Worm (Caenorhabditis elegans) whole organism, L4 larva: ENCODE data around the gene F21C10.7.

Source experiments
- D1046.2 ChIP-seq: fragments of 200-800 bp; sonication (Bioruptor generic); IDR thresholded peaks from 2 replicates; pipeline ENCODE4 v1.3.6; 2022; ENCODE audit warnings: missing genetic modification characterization, missing compliant biosample characterization
- T20F7.1 ChIP-seq: fragments of 200-800 bp; sonication (Bioruptor generic); optimal IDR thresholded peaks from 2 replicates; lab custom pipeline; 2018; ENCODE audit warnings: mild to moderate bottlenecking, missing genetic modification characterization, missing compliant biosample characterization
- T26A8.4 ChIP-seq: fragments of 200-800 bp; sonication (Bioruptor generic); IDR thresholded peaks from 2 replicates; pipeline ENCODE4 v1.3.6; 2022; ENCODE audit warnings: missing genetic modification characterization, missing compliant biosample characterization
- Y48G9A.11 ChIP-seq: fragments of 200-800 bp; sonication (Bioruptor generic); IDR thresholded peaks from 2 replicates; pipeline ENCODE4 v1.3.6; 2022; ENCODE audit warnings: missing genetic modification reagents, missing genetic modification characterization, missing compliant biosample characterization
- Y5F2A.4 ChIP-seq: fragments of 200-800 bp; sonication (Bioruptor generic); optimal IDR thresholded peaks from 2 replicates; lab custom pipeline; 2018; ENCODE audit warnings: mild to moderate bottlenecking, missing genetic modification characterization, missing compliant biosample characterization
- Y75B8A.6 ChIP-seq: fragments of 200-800 bp; sonication (Bioruptor generic); IDR thresholded peaks from 2 replicates; pipeline ENCODE4 v1.3.6; 2022; ENCODE audit warnings: missing genetic modification reagents, missing genetic modification characterization, missing compliant biosample characterization
- ZK337.2 ChIP-seq: fragments of 200-800 bp; sonication (Bioruptor generic); IDR thresholded peaks from 2 replicates; pipeline ENCODE4 v1.3.6; 2022; ENCODE audit warnings: missing genetic modification reagents, missing genetic modification characterization, missing compliant biosample characterization
- aha-1 ChIP-seq: fragments of 150-350 bp; peaks from one replicate; lab custom pipeline; 2014; ENCODE audit warnings: missing biosample characterization, missing genetic modification characterization
- attf-4 ChIP-seq: sonication (generic microtip); optimal IDR thresholded peaks from 3 replicates; lab custom pipeline; 2017; ENCODE audit warnings: missing biosample characterization, missing genetic modification characterization
- ceh-20 ChIP-seq: fragments of 200-800 bp; sonication (Bioruptor generic); IDR thresholded peaks from 2 replicates; pipeline ENCODE4 v1.3.6; 2022; ENCODE audit warnings: missing genetic modification reagents, missing genetic modification characterization, missing compliant biosample characterization
- ceh-62 ChIP-seq: sonication (generic microtip); optimal IDR thresholded peaks from 2 replicates; lab custom pipeline; 2017; ENCODE audit warnings: missing biosample characterization, missing genetic modification characterization
- ceh-82 ChIP-seq: sonication (generic microtip); optimal IDR thresholded peaks from 2 replicates; lab custom pipeline; 2017; ENCODE audit warnings: missing biosample characterization, missing genetic modification characterization
- cey-2 ChIP-seq: sonication (generic microtip); optimal IDR thresholded peaks from 3 replicates; lab custom pipeline; 2017; ENCODE audit warnings: missing genetic modification characterization, mild to moderate bottlenecking, missing compliant biosample characterization, antibody characterized with exemption, borderline replicate concordance; ENCODE audit not compliant: insufficient read depth
- daf-16 ChIP-seq, 3 experiments: sonication (generic microtip); optimal IDR thresholded peaks; 2 replicates each; lab custom pipeline; 2016 to 2017; ENCODE audit warnings: missing genetic modification characterization in 3 of 3, missing genetic modification reagents in 3 of 3, mild to moderate bottlenecking in 2 of 3, missing compliant biosample characterization in 2 of 3, missing biosample characterization in 1 of 3, moderate library complexity in 1 of 3
- daf-19 ChIP-seq: fragments of 200-800 bp; sonication (Bioruptor generic); conservative IDR thresholded peaks from 2 replicates; pipeline ENCODE4 v1.3.6; 2022; ENCODE audit warnings: missing genetic modification characterization, missing compliant biosample characterization
- daf-8 ChIP-seq: fragments of 200-800 bp; sonication (Bioruptor generic); IDR thresholded peaks from 2 replicates; pipeline ENCODE4 v1.3.6; 2022; ENCODE audit warnings: missing genetic modification characterization, missing compliant biosample characterization
- dmd-8 ChIP-seq: fragments of 200-800 bp; sonication (Bioruptor generic); IDR thresholded peaks from 2 replicates; pipeline ENCODE4 v1.3.6; 2022; ENCODE audit warnings: missing genetic modification characterization, missing compliant biosample characterization
- dmd-9 ChIP-seq: fragments of 200-800 bp; sonication (Bioruptor generic); IDR thresholded peaks from 2 replicates; pipeline ENCODE4 v1.3.6; 2022; ENCODE audit warnings: missing genetic modification reagents, missing genetic modification characterization, missing compliant biosample characterization
- duxl-1 ChIP-seq: sonication (generic microtip); optimal IDR thresholded peaks from 2 replicates; lab custom pipeline; 2016; ENCODE audit warnings: mild to moderate bottlenecking, missing genetic modification characterization, moderate library complexity, missing compliant biosample characterization; ENCODE audit not compliant: poor library complexity
- dve-1 ChIP-seq: sonication (generic microtip); optimal IDR thresholded peaks from 2 replicates; lab custom pipeline; 2017; ENCODE audit warnings: antibody characterized with exemption, mild to moderate bottlenecking, missing genetic modification characterization, missing compliant biosample characterization; ENCODE audit not compliant: insufficient read depth
- egl-43 ChIP-seq: fragments of 200-800 bp; sonication (Bioruptor generic); IDR thresholded peaks from 2 replicates; pipeline ENCODE4 v1.3.6; 2022; ENCODE audit warnings: missing genetic modification reagents, missing genetic modification characterization, missing compliant biosample characterization
- gei-8 ChIP-seq: fragments of 200-800 bp; sonication (Bioruptor generic); optimal IDR thresholded peaks from 2 replicates; lab custom pipeline; 2018; ENCODE audit warnings: mild to moderate bottlenecking, missing genetic modification characterization, missing compliant biosample characterization
- hlh-30 ChIP-seq: sonication (generic microtip); optimal IDR thresholded peaks from 2 replicates; lab custom pipeline; 2017; ENCODE audit warnings: antibody characterized with exemption, mild to moderate bottlenecking, missing genetic modification characterization, missing compliant biosample characterization; ENCODE audit not compliant: insufficient read depth
- lim-7 ChIP-seq: fragments of 200-800 bp; sonication (Bioruptor generic); IDR thresholded peaks from 2 replicates; pipeline ENCODE4 v1.3.6; 2022; ENCODE audit warnings: missing genetic modification characterization, missing compliant biosample characterization
- lin-15B ChIP-seq: fragments of 150-350 bp; sonication (generic microtip); optimal IDR thresholded peaks from 3 replicates; lab custom pipeline; 2014; ENCODE audit warnings: missing biosample characterization, missing genetic modification characterization
- lsy-2 ChIP-seq, 2 experiments: fragments of 150-350 bp in 1 of 2; sonication (generic microtip) in 1 of 2; optimal IDR thresholded peaks; 2 replicates each; lab custom pipeline; 2014 to 2017; ENCODE audit warnings: missing biosample characterization in 2 of 2, missing genetic modification characterization in 2 of 2
- madf-9 ChIP-seq: fragments of 200-800 bp; sonication (Bioruptor generic); conservative IDR thresholded peaks from 2 replicates; pipeline ENCODE4 v1.3.6; 2022; ENCODE audit warnings: missing genetic modification reagents, missing genetic modification characterization, missing compliant biosample characterization
- nhr-25 ChIP-seq: sonication (generic microtip); optimal IDR thresholded peaks from 2 replicates; lab custom pipeline; 2017; ENCODE audit warnings: missing genetic modification characterization, mild to moderate bottlenecking, missing compliant biosample characterization, antibody characterized with exemption, moderate library complexity, borderline replicate concordance; ENCODE audit not compliant: insufficient read depth
- nhr-28 ChIP-seq: fragments of 150-350 bp; optimal IDR thresholded peaks from 2 replicates; lab custom pipeline; 2014; ENCODE audit warnings: missing biosample characterization, missing genetic modification characterization
- pha-4 ChIP-seq, 2 experiments: fragments of 150-350 bp in 1 of 2; fragments of 200-800 bp in 1 of 2; sonication (Bioruptor generic) in 1 of 2; IDR thresholded peaks in 1 of 2; optimal IDR thresholded peaks in 1 of 2; 2 replicates each; pipeline versions ENCODE4 v1.3.6 to Lab custom; 2014 to 2022; ENCODE audit warnings: missing genetic modification characterization in 2 of 2, missing genetic modification reagents in 2 of 2, missing biosample characterization in 1 of 2, missing compliant biosample characterization in 1 of 2
- rbr-2 ChIP-seq: sonication (generic microtip); optimal IDR thresholded peaks from 2 replicates; lab custom pipeline; 2016; ENCODE audit warnings: missing genotype, missing genetic modification characterization, missing compliant biosample characterization
- set-16 ChIP-seq: fragments of 200-800 bp; sonication (Bioruptor generic); IDR thresholded peaks from 2 replicates; pipeline ENCODE4 v1.3.6; 2022; ENCODE audit warnings: missing genetic modification reagents, missing genetic modification characterization, missing compliant biosample characterization
- skn-1 ChIP-seq: fragments of 150-350 bp; optimal IDR thresholded peaks from 2 replicates; lab custom pipeline; 2014; ENCODE audit warnings: missing biosample characterization, missing genetic modification characterization
- snpc-1.2 ChIP-seq: fragments of 200-800 bp; sonication (Bioruptor generic); IDR thresholded peaks from 2 replicates; pipeline ENCODE4 v1.3.6; 2022; ENCODE audit warnings: missing genetic modification reagents, missing genetic modification characterization, missing compliant biosample characterization
- spr-3 ChIP-seq: fragments of 200-800 bp; sonication (Bioruptor generic); optimal IDR thresholded peaks from 2 replicates; lab custom pipeline; 2018; ENCODE audit warnings: mild to moderate bottlenecking, missing genetic modification characterization, missing compliant biosample characterization
- tag-97 ChIP-seq: fragments of 200-800 bp; sonication (Bioruptor generic); IDR thresholded peaks from 2 replicates; pipeline ENCODE4 v1.3.6; 2022; ENCODE audit warnings: missing genetic modification characterization, missing compliant biosample characterization
- tra-1 ChIP-seq: fragments of 200-800 bp; sonication (Bioruptor generic); IDR thresholded peaks from 2 replicates; pipeline ENCODE4 v1.3.6; 2022; ENCODE audit warnings: missing genetic modification reagents, missing genetic modification characterization, missing compliant biosample characterization
- unc-62 ChIP-seq, 3 experiments: fragments of 150-350 bp in 1 of 3; sonication (generic microtip); optimal IDR thresholded peaks in 2 of 3; peaks in 1 of 3; 1 replicate in 1 of 3; 2 replicates in 2 of 3; lab custom pipeline; 2014 to 2017; ENCODE audit warnings: missing biosample characterization in 3 of 3, missing genetic modification characterization in 3 of 3, missing genetic modification reagents in 3 of 3, missing genotype in 1 of 3
- vab-7 ChIP-seq: fragments of 200-800 bp; sonication (Bioruptor generic); IDR thresholded peaks from 2 replicates; pipeline ENCODE4 v1.3.6; 2022; ENCODE audit warnings: missing genetic modification reagents, missing genetic modification characterization, missing compliant biosample characterization
- ztf-7 ChIP-seq: fragments of 150-350 bp; optimal IDR thresholded peaks from 2 replicates; lab custom pipeline; 2014; ENCODE audit warnings: missing biosample characterization, missing genetic modification characterization

Gene F21C10.7

DNA sequence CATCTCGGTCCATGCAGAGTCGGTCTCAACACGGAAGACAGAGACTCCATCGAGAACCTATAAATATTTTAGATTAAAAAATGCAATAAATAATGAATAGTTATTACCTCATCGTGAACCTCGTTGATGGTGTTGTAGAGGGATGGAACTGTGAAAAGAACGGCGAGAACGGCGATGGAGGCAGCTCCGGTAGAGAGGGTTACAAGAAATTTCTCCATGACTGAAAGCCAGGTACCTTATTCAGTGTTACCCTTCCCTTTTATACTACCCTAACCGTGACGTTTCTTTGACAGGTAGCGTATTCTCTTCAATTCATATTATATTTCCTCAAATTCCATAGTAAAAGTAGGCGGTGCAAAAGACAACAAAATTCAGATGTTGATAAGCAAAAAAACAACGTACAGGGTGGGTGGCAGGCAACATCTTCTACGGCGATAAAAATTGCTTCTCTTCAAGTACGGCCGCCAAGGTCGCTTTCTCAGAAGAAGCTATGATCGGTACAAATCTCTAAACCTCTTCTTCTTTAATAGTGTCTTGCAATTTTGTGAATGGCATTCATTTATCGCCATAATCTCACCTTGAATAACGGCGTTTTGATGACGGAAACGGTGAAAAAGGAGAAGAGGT is 52.6 kb downstream of the F21C10.7 start, which contains the start of gene col-10 (continued):
- TF ChIP-seq cey-2 (no peak), dve-1 (tag; lab: Kevin White, UChicago) (no peak), egl-43 (GFP tag; lab: Robert Waterston, UW) (no peak), tra-1 (no peak), daf-19 (GFP tag; lab: Robert Waterston, UW) (no peak), gei-8 (GFP tag; lab: Kevin White, UChicago) (no peak), rbr-2 (tag; lab: Kevin White, UChicago) (no peak), duxl-1 (tag; lab: Kevin White, UChicago) (no peak), Y48G9A.11 (GFP tag; lab: Robert Waterston, UW) (no peak)

DNA sequence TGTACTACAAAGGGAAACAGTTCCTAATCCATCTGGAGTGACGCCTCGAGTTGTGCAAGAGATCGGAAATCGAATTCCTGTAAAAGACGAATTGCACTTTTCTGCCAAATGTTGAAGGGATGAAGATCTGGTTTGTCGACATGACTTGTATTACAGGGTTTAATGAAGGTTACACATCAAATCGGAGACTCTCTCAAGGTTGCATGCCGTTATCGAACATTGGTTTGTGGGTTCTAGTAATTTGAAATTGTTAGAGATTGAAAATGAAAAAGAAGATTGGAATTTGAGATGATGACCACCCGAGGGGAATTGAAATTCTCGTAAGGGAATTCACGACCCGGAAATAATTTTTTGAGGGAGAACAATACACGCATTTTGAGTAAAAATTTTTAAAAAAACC is 53.7 kb downstream of the F21C10.7 start:
- TF ChIP-seq dve-1 (tag; lab: Kevin White, UChicago): no peak
- no peak for TF ChIP-seq D1046.2 (GFP tag; lab: Robert Waterston, UW)
- no peak for TF ChIP-seq hlh-30
- no peak for TF ChIP-seq cey-2
- no peak for TF ChIP-seq ceh-82 (tag; lab: Kevin White, UChicago)
- no peak for TF ChIP-seq ceh-62 (tag; lab: Kevin White, UChicago)
- peak; percentile 19 for TF ChIP-seq nhr-28
- TF ChIP-seq ztf-7 (tag; lab: Kevin White, UChicago): no peak
- TF ChIP-seq pha-4 (GFP tag; IDR thresholded peaks at IDR 0.05; lab: Robert Waterston, UW): no peak
- no peak for TF ChIP-seq pha-4 (tag; optimal IDR thresholded peaks at IDR 0.05; lab: Kevin White, UChicago)
- TF ChIP-seq tag-97: no peak
- TF ChIP-seq aha-1 (tag; lab: Kevin White, UChicago): peak; percentile 22
- TF ChIP-seq nhr-25: peak; percentile 13
- no peak for TF ChIP-seq skn-1 (tag; lab: Kevin White, UChicago)
- TF ChIP-seq lin-15B: no peak
- no peak for TF ChIP-seq dmd-9 (GFP tag; lab: Robert Waterston, UW)
- no peak for TF ChIP-seq madf-9 (GFP tag; lab: Robert Waterston, UW)
- TF ChIP-seq daf-16 (GFP tag; optimal IDR thresholded peaks at IDR 0.05; lab: Kevin White, UChicago): no peak
- TF ChIP-seq daf-16 (tag; optimal IDR thresholded peaks at IDR 0.05; lab: Kevin White, UChicago): no peak
- peak in 1 of 2 experiments; percentile 89 for TF ChIP-seq unc-62 (GFP tag; optimal IDR thresholded peaks at IDR 0.05 in 1 of 2; lab: Kevin White, UChicago)
- TF ChIP-seq unc-62 (tag; optimal IDR thresholded peaks at IDR 0.05; lab: Kevin White, UChicago): no peak
- no peak for TF ChIP-seq set-16 (GFP tag; lab: Robert Waterston, UW)
- no peak for TF ChIP-seq dmd-8
- no peak for TF ChIP-seq ZK337.2 (GFP tag; lab: Robert Waterston, UW)
- no peak for TF ChIP-seq snpc-1.2
- TF ChIP-seq Y5F2A.4 (GFP tag; lab: Kevin White, UChicago): no peak
- no peak for TF ChIP-seq ceh-20 (GFP tag; lab: Robert Waterston, UW)
- TF ChIP-seq Y48G9A.11 (GFP tag; lab: Robert Waterston, UW): no peak
- TF ChIP-seq lsy-2 (tag; optimal IDR thresholded peaks at IDR 0.05; lab: Kevin White, UChicago): no peak
- no peak for TF ChIP-seq daf-8
- no peak for TF ChIP-seq attf-4 (tag; lab: Kevin White, UChicago)
- no peak for TF ChIP-seq Y75B8A.6 (GFP tag; lab: Robert Waterston, UW)
- TF ChIP-seq lim-7 (GFP tag; lab: Robert Waterston, UW): no peak

DNA sequence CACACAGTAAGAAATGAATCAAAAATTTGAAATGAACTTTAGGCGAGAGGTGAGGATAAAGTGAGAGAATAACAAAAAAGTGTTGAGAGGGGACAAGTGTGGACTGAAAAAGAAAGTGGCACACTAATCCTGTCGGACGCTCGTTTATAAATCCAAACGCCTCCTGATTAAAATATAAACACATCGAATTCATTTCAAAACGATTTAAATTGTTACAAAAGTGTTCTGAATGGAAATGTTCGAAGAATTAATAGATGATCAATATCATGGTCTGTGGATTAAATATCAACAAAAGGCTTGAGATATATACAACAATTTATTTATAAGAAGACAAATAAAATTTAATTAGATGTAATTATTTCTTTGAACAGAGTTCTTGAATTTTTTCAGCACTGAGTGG is 55.5 kb downstream of the F21C10.7 start, which contains the start of gene B0222.11:
Gene B0222.11 (minus strand): TSS at position 101 of the 400 bp plus-strand sequence.
- TF ChIP-seq T26A8.4: no peak
- TF ChIP-seq nhr-28: no peak
- TF ChIP-seq vab-7: no peak
- TF ChIP-seq nhr-25: no peak
- no peak for TF ChIP-seq ZK337.2 (GFP tag; lab: Robert Waterston, UW)
- TF ChIP-seq spr-3 (GFP tag; lab: Kevin White, UChicago): no peak
- no peak for TF ChIP-seq T20F7.1 (GFP tag; lab: Kevin White, UChicago)
